Worm (Caenorhabditis elegans) whole organism, L2 larva: ENCODE measurements around the gene K03H6.4.
A peak's percentile ranks its signal among the peaks of the same experiment; 100 is the strongest.

Experiments used
- alr-1 ChIP-seq: fragments of 150-350 bp; optimal IDR thresholded peaks from 2 replicates; lab custom pipeline; 2014; ENCODE audit warnings: missing biosample characterization, missing genetic modification characterization
- aly-2 ChIP-seq: fragments of 150-350 bp; optimal IDR thresholded peaks from 2 replicates; lab custom pipeline; 2014; ENCODE audit warnings: missing biosample characterization, missing genetic modification characterization
- ama-1 ChIP-seq: fragments of 150-350 bp; optimal IDR thresholded peaks from 2 replicates; lab custom pipeline; 2018; ENCODE audit warnings: inconsistent platforms
- egl-27 ChIP-seq: sonication (generic microtip); optimal IDR thresholded peaks from 3 replicates; lab custom pipeline; 2017; ENCODE audit warnings: missing biosample characterization, missing genetic modification reagents, missing genetic modification characterization
- nhr-21 ChIP-seq: fragments of 150-350 bp; optimal IDR thresholded peaks from 2 replicates; lab custom pipeline; 2014; ENCODE audit warnings: missing biosample characterization, missing genetic modification characterization
- sma-9 ChIP-seq, 2 experiments: fragments of 150-350 bp in 1 of 2; sonication (generic microtip) in 1 of 2; optimal IDR thresholded peaks; 2 replicates each; lab custom pipeline; 2014 to 2016; ENCODE audit warnings: missing genetic modification characterization in 2 of 2, mild to moderate bottlenecking in 1 of 2, missing biosample characterization in 1 of 2, missing compliant biosample characterization in 1 of 2, missing genetic modification reagents in 1 of 2, moderate library complexity in 1 of 2
- snpc-4 ChIP-seq: fragments of 150-350 bp; optimal IDR thresholded peaks from 2 replicates; lab custom pipeline; 2014; ENCODE audit warnings: missing biosample characterization, missing genetic modification characterization
- zag-1 ChIP-seq: fragments of 150-350 bp; optimal IDR thresholded peaks from 2 replicates; lab custom pipeline; 2014; ENCODE audit warnings: missing biosample characterization, missing genetic modification characterization

DNA sequence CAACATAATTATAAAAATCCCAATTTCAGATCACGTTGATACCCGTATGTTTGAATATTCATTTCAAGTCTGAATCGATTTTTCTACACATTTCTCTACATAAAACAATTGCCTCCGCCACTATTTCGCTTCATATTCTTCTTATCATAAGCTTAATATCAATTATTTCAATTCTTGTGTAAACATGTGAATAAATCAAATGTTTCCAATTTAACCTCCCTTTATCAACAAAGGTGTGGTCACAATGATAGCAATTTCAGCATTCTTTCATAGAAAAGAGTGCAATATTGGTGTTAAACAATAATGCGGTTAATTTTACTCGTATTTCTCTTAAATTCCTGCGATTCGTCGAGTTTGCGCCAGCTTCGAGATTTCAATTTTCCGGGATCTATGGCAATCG lies 38.8 kb upstream of the K03H6.4 start, which contains the start of gene Y41D4B.17:
- TF ChIP-seq sma-9 (GFP tag; optimal IDR thresholded peaks at IDR 0.05; lab: Kevin White, UChicago) (peak; percentile 6), sma-9 (tag; optimal IDR thresholded peaks at IDR 0.05; lab: Kevin White, UChicago) (no peak), aly-2 (no peak), alr-1 (tag; lab: Kevin White, UChicago) (no peak), zag-1 (no peak), snpc-4 (tag; lab: Kevin White, UChicago) (no peak), ama-1 (lab: Kevin White, UChicago) (no peak), nhr-21 (tag; lab: Kevin White, UChicago) (no peak), egl-27 (tag; lab: Kevin White, UChicago) (no peak)
